Fruit fly (Drosophila melanogaster) whole organism, prepupa: ENCODE measurements around the gene CG14402.

Experiments
- CG16779 ChIP-seq: fragments of 200-800 bp; sonication (Bioruptor generic); optimal IDR thresholded peaks from 3 replicates; lab custom pipeline; 2017; ENCODE audit warnings: missing biosample characterization, mild to moderate bottlenecking, missing genetic modification characterization
- CG31627 ChIP-seq: fragments of 200-800 bp; sonication (Bioruptor generic); optimal IDR thresholded peaks from 3 replicates; lab custom pipeline; 2016; ENCODE audit warnings: missing biosample characterization, missing genetic modification characterization
- CG6808 ChIP-seq: fragments of 200-800 bp; sonication (Bioruptor generic); optimal IDR thresholded peaks from 3 replicates; lab custom pipeline; 2017; ENCODE audit warnings: missing biosample characterization, missing genetic modification characterization, mild to moderate bottlenecking, moderate library complexity, missing genetic modification reagents
- Eip93F ChIP-seq: fragments of 200-800 bp; sonication (Bioruptor generic); optimal IDR thresholded peaks from 2 replicates; lab custom pipeline; 2016; ENCODE audit warnings: missing biosample characterization, mild to moderate bottlenecking, missing genetic modification characterization
- Gug ChIP-seq: fragments of 200-800 bp; sonication (Bioruptor generic); IDR thresholded peaks from 2 replicates; pipeline ENCODE4 v1.3.6; 2022; ENCODE audit warnings: missing biosample characterization, missing genetic modification characterization
- Sox102F ChIP-seq: fragments of 200-800 bp; sonication (Bioruptor generic); optimal IDR thresholded peaks from 2 replicates; lab custom pipeline; 2016; ENCODE audit warnings: missing biosample characterization, mild to moderate bottlenecking, missing genetic modification characterization
- fd85E ChIP-seq: fragments of 200-800 bp; sonication (Bioruptor generic); optimal IDR thresholded peaks from 3 replicates; lab custom pipeline; 2016; ENCODE audit warnings: missing biosample characterization, missing genetic modification characterization
- spab ChIP-seq: fragments of 200-800 bp; sonication (Bioruptor generic); optimal IDR thresholded peaks from 2 replicates; lab custom pipeline; 2017; ENCODE audit warnings: missing biosample characterization, mild to moderate bottlenecking, missing genetic modification characterization, missing genetic modification reagents

dm6 chr2L:20799991-20800897 lies 48.9 kb upstream of the CG14402 start:
- TF ChIP-seq Gug (GFP tag; lab: Robert Waterston, UW) (peak; percentile 61), spab (GFP tag; lab: Kevin White, UChicago) (peak; percentile 98), CG31627 (peak; percentile 98), CG16779 (peak; percentile 77), fd85E (GFP tag; lab: Kevin White, UChicago) (peak; percentile 79), Sox102F (GFP tag; lab: Kevin White, UChicago) (peak; percentile 98), CG6808 (GFP tag; lab: Kevin White, UChicago) (peak; percentile 97), Eip93F (peak; percentile 95)
